Worm (Caenorhabditis elegans): ENCODE data around the gene apn-1.
A peak's percentile ranks its signal among the peaks of the same experiment; 100 is the strongest.

ce11 chrII:8091528-8091927 lies 44.2 kb downstream of the apn-1 start:
- TF ChIP-seq nhr-11 (tag; optimal IDR thresholded peaks at IDR 0.05) (no peak), hmg-11 (tag; optimal IDR thresholded peaks at IDR 0.05) (no peak), snpc-4 (tag; optimal IDR thresholded peaks at IDR 0.05) (peak; percentile 98), zag-1 (tag; optimal IDR thresholded peaks at IDR 0.05) (no peak), pha-4 (tag; optimal IDR thresholded peaks at IDR 0.05) (no peak), unc-62 (GFP tag; optimal IDR thresholded peaks at IDR 0.05) (no peak), skn-1 (tag; optimal IDR thresholded peaks at IDR 0.05) (peak; percentile 0), elt-3 (tag; optimal IDR thresholded peaks at IDR 0.05) (peak in 1 of 3 experiments; percentile 43), ceh-82 (tag; optimal IDR thresholded peaks at IDR 0.05) (no peak)
